Worm (Caenorhabditis elegans): Measurements from ENCODE around the gene F02C9.2.
A peak's percentile ranks its signal among the peaks of the same experiment; 100 is the strongest.

F02C9.2 gene

DNA sequence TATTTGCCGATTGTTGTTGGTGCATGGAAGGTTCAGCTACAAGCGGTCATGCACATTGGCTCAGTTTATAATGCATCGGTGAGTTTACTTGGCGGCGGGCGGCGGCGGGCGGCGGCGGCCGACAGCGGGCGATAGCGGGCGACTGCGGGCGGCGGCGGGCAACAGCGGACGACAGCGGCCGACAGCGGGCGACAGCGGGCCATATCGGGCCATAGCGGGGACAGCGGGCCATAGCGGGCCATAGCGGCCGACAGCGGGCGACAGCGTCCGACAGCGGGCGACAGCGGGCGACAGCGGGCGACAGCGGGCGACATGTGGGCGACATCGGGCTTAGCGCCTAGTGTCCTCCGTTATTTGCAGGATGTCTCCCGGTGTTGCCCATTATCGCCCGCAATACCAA, 1.4 kb upstream of the F02C9.2 start:
- TF ChIP-seq ref-1 (GFP tag; conservative IDR thresholded peaks at IDR 0.05) (no peak), ztf-29 (GFP tag; IDR thresholded peaks at IDR 0.05) (no peak), flt-1 (GFP tag; IDR thresholded peaks at IDR 0.05) (peak; percentile 48; the same call in 1 of the 2 replicates)

DNA sequence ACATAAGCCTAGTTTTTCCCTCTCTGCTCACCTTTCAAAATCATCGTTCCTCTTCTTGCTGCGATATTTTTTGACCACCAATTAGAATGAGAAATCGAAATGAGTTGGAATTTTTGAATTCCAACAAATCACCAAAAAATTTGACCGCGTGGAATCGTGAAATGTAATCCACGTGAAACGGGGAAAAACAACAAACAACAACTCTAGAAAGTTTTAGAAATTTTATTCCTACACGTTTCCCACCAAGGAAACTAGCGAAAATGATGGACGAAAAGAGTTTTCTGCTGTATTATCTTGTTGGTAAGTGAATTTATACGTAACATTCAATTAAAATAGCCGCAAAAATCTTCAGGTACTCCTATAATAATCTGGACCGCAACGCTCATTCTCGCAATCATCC, 5.0 kb downstream of the F02C9.2 start, which contains the start of the genes irld-3 and F02C9.1:
irld-3 (minus strand) TSS at position 101 of the 400 bp plus-strand sequence.
F02C9.1 (plus strand) TSS at position 216 of the 400 bp plus-strand sequence.
- no peak for TF ChIP-seq cog-1 (tag; optimal IDR thresholded peaks at IDR 0.05)
- TF ChIP-seq klf-2 (GFP tag; conservative IDR thresholded peaks at IDR 0.05) = no peak
- TF ChIP-seq tab-1 (GFP tag; IDR thresholded peaks at IDR 0.05) = no peak

DNA sequence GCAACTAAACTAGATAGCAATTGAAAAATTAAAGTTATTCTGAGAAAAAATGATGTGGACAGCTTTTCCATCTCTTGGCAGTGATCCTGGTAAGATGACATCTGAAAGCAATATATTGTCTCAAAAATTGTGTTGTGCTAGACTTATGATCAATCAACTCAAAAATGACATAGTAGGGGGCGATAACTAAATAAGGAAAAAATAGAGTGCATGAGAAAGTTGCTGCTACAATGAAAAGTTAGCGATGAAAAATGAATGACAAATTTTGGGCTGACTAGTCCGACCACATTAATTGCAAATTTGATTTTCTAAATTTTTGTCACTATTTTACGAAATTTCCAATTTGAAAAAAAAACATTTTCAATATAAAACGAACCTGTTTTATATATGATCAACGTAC, 7.7 kb downstream of the F02C9.2 start, which contains the start of gene srab-9:
srab-9 (minus strand) TSS at position 101 of the 400 bp plus-strand sequence.
- TF ChIP-seq cog-1 (tag; optimal IDR thresholded peaks at IDR 0.05) = no peak
- no peak for TF ChIP-seq klf-2 (GFP tag; conservative IDR thresholded peaks at IDR 0.05)
- TF ChIP-seq ztf-29 (GFP tag; IDR thresholded peaks at IDR 0.05) = no peak
- TF ChIP-seq tab-1 (GFP tag; IDR thresholded peaks at IDR 0.05) = no peak
- TF ChIP-seq ztf-23 (GFP tag; IDR thresholded peaks at IDR 0.05) = no peak
- no peak for TF ChIP-seq flt-1 (GFP tag; IDR thresholded peaks at IDR 0.05)
- TF ChIP-seq ref-1 (GFP tag; conservative IDR thresholded peaks at IDR 0.05) = no peak
- TF ChIP-seq T22C8.4 (GFP tag; IDR thresholded peaks at IDR 0.05) = no peak
- TF ChIP-seq med-1 (GFP tag; optimal IDR thresholded peaks at IDR 0.05; ENCODE audit: insufficient read depth) = no peak

DNA sequence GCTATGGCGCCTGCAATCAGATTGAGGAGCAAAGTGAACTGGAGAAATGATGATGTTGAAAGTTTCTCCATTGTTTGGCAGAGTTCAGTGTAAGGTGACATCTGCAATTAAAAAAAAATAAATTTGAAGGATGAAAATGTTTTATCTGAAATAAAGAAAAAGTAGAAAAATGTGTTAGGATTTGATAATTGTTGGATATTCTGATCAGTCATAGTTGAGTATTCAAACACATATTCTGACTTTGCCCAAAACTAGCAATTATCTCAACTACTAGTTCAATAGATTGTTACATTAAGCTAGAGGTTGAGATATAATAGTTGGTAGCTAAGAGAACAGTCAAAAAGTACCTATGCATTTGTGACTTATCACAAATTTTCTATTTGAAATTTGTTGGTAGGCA, 11.0 kb downstream of the F02C9.2 start, which contains the start of gene srab-10:
srab-10 (minus strand) TSS at position 101 of the 400 bp plus-strand sequence.
- TF ChIP-seq flt-1 (GFP tag; IDR thresholded peaks at IDR 0.05) (no peak), T22C8.4 (GFP tag; IDR thresholded peaks at IDR 0.05) (no peak), ztf-23 (GFP tag; IDR thresholded peaks at IDR 0.05) (no peak), med-1 (GFP tag; optimal IDR thresholded peaks at IDR 0.05; ENCODE audit: insufficient read depth) (no peak), tab-1 (GFP tag; IDR thresholded peaks at IDR 0.05) (no peak), ztf-29 (GFP tag; IDR thresholded peaks at IDR 0.05) (no peak), klf-2 (GFP tag; conservative IDR thresholded peaks at IDR 0.05) (no peak), cog-1 (tag; optimal IDR thresholded peaks at IDR 0.05) (no peak), ref-1 (GFP tag; conservative IDR thresholded peaks at IDR 0.05) (no peak)

DNA sequence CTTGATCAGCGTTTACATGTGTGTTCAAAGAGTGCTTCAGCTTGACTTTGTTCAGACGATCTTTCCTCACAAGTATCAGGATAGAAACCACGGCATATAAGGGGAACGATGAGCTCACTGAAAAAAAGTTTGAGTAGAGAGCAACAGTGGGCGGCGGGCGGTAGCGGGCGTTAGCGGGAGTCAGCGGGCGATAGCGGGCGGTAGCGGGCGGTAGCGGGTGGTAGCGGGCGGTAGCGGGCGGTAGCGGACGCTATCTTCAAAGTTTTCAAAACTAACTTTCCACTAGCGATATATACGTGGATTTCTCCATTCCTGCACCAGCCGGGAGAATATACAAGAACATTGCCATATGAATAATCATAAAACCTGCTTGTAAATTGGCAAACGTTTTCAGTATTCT, 11.7 kb downstream of the F02C9.2 start:
- TF ChIP-seq cog-1 (tag; optimal IDR thresholded peaks at IDR 0.05) (no peak), tab-1 (GFP tag; IDR thresholded peaks at IDR 0.05) (0 out of 2 replicates have a peak, but pooled peaks have one; percentile 37)

DNA sequence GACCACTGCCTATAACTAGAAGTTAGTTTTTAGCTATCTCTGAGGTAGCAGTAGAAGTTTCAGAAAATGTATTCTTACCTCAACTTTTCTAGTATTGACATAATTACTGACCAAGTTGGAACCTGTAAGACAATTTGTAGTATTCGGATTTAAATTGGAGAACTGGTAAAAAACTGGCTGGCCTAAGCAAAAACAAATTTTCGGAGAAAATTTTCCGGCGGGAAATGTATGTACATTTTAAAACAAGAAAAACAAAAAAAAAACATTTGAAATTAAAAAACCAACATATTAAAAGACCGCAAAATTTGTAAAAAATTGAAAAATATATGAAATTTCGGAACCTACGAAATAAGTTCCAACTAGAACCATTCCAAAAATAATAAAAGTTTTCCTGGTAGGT, 13.4 kb downstream of the F02C9.2 start, which contains the start of gene srab-11:
srab-11 (minus strand) TSS at position 101 of the 400 bp plus-strand sequence.
- TF ChIP-seq flt-1 (GFP tag; IDR thresholded peaks at IDR 0.05) = no peak
- TF ChIP-seq klf-2 (GFP tag; conservative IDR thresholded peaks at IDR 0.05) = no peak
- no peak for TF ChIP-seq ref-1 (GFP tag; conservative IDR thresholded peaks at IDR 0.05)
- TF ChIP-seq cog-1 (tag; optimal IDR thresholded peaks at IDR 0.05) = no peak
- TF ChIP-seq ztf-29 (GFP tag; IDR thresholded peaks at IDR 0.05) = no peak
- TF ChIP-seq med-1 (GFP tag; optimal IDR thresholded peaks at IDR 0.05; ENCODE audit: insufficient read depth) = no peak
- no peak for TF ChIP-seq tab-1 (GFP tag; IDR thresholded peaks at IDR 0.05)
- TF ChIP-seq T22C8.4 (GFP tag; IDR thresholded peaks at IDR 0.05) = no peak
- no peak for TF ChIP-seq ztf-23 (GFP tag; IDR thresholded peaks at IDR 0.05)

DNA sequence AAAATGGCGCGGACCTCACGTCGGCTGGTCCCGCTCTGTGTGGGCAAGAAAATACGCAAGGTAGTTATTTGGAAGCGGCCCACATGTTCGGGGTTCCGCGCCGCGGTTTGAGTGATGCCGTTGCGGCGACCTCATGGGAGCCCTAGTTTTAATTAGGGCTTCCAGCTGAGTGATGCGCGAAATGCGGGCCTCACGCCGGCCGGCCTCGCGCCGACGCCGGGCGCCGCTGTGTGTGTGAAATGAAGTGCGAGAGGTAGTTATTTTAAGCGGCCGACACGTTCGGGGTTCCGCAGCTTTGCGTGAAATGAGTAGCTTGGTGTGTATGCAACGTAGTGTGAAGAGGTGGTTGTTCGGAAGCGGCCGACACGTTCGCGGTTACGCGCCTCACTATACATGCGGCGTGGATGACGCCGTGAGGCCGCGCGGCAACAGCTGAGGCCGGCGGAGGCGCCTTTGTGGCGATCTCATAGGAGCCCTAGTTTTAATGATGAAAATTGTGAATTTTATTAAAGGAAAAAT, 16.5 kb downstream of the F02C9.2 start:
- TF ChIP-seq T22C8.4 (GFP tag; IDR thresholded peaks at IDR 0.05) (no peak), klf-2 (GFP tag; conservative IDR thresholded peaks at IDR 0.05) (no peak), tab-1 (GFP tag; IDR thresholded peaks at IDR 0.05) (no peak), cog-1 (tag; optimal IDR thresholded peaks at IDR 0.05) (no peak), ztf-23 (GFP tag; IDR thresholded peaks at IDR 0.05) (no peak), ztf-29 (GFP tag; IDR thresholded peaks at IDR 0.05) (no peak)

DNA sequence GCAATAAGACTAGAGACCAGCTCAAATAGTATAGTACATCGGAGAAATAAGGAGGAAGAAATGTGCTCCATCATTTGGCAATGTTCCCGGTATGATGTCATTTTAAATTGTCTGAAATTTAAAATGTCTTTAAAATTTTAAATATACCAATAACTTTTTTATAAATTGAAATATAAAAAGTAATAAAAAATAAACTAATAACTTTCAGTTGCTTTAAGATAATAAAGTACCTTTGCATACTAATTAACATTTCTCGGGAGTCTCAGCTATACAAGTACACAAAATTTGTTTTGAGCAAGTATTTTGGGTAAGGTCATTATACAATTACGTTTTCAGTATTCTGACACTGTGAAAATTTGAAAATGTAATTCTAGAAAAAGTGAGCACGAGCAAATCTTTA, 18.4 kb downstream of the F02C9.2 start, which contains the start of gene srab-6:
srab-6 (minus strand) TSS at position 101 of the 400 bp plus-strand sequence.
- no peak for TF ChIP-seq tab-1 (GFP tag; IDR thresholded peaks at IDR 0.05)
- TF ChIP-seq T22C8.4 (GFP tag; IDR thresholded peaks at IDR 0.05) = no peak
- TF ChIP-seq ztf-23 (GFP tag; IDR thresholded peaks at IDR 0.05) = no peak
- TF ChIP-seq cog-1 (tag; optimal IDR thresholded peaks at IDR 0.05) = no peak
- no peak for TF ChIP-seq ztf-29 (GFP tag; IDR thresholded peaks at IDR 0.05)
- TF ChIP-seq flt-1 (GFP tag; IDR thresholded peaks at IDR 0.05) = no peak
- no peak for TF ChIP-seq ref-1 (GFP tag; conservative IDR thresholded peaks at IDR 0.05)
- no peak for TF ChIP-seq med-1 (GFP tag; optimal IDR thresholded peaks at IDR 0.05; ENCODE audit: insufficient read depth)
- TF ChIP-seq klf-2 (GFP tag; conservative IDR thresholded peaks at IDR 0.05) = no peak

DNA sequence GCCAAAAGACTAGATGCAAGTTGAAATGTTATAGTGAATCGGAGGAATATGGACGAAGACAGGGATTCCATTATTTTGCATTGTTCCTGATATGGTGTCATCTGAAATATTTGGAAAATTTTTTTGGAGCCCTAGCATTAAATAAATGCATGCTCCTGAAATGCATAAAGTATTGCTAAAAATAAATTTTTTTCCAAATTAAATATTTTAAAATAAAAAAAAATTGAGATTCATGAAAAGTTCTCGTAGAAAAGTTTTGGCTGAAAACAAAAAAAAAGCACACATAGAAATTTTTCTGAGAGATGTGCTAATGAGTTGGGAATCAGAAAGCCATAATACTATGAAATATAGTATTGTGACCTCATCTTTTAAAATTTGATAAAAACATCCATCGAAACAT, 21.6 kb downstream of the F02C9.2 start, which contains the start of gene srab-7:
srab-7 (minus strand) TSS at position 101 of the 400 bp plus-strand sequence.
- no peak for TF ChIP-seq flt-1 (GFP tag; IDR thresholded peaks at IDR 0.05)
- TF ChIP-seq cog-1 (tag; optimal IDR thresholded peaks at IDR 0.05) = no peak
- TF ChIP-seq tab-1 (GFP tag; IDR thresholded peaks at IDR 0.05) = no peak
- TF ChIP-seq ztf-23 (GFP tag; IDR thresholded peaks at IDR 0.05) = no peak
- TF ChIP-seq ref-1 (GFP tag; conservative IDR thresholded peaks at IDR 0.05) = no peak
- TF ChIP-seq T22C8.4 (GFP tag; IDR thresholded peaks at IDR 0.05) = no peak
- TF ChIP-seq ztf-29 (GFP tag; IDR thresholded peaks at IDR 0.05) = no peak
- TF ChIP-seq med-1 (GFP tag; optimal IDR thresholded peaks at IDR 0.05; ENCODE audit: insufficient read depth) = no peak
- TF ChIP-seq klf-2 (GFP tag; conservative IDR thresholded peaks at IDR 0.05) = no peak

DNA sequence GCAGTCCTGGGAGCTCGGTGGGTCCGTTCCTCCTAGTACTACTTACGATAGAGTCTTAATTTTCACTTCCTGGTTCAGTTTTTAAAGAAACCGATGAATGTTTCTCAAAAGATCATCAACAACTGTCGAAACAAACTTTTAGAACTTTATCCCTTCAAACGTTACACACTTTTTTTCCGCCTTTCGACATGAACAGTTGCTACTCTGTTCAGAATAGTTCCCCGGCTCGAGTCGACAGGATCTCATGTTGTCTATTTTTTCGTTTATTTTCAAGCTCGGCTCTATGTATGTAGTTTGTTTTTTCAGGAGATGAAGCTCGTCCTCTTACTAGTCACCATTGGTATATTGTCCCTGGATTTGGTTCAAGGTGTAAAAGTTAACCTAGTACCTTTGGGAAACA, 23.3 kb downstream of the F02C9.2 start, which contains the start of gene exh-1:
exh-1 (plus strand) TSS at position 301 of the 400 bp plus-strand sequence.
- TF ChIP-seq flt-1 (GFP tag; IDR thresholded peaks at IDR 0.05) (no peak), med-1 (GFP tag; optimal IDR thresholded peaks at IDR 0.05; ENCODE audit: insufficient read depth) (no peak), ref-1 (GFP tag; conservative IDR thresholded peaks at IDR 0.05) (no peak), cog-1 (tag; optimal IDR thresholded peaks at IDR 0.05) (no peak), klf-2 (GFP tag; conservative IDR thresholded peaks at IDR 0.05) (no peak), tab-1 (GFP tag; IDR thresholded peaks at IDR 0.05) (no peak), T22C8.4 (GFP tag; IDR thresholded peaks at IDR 0.05) (no peak), ztf-29 (GFP tag; IDR thresholded peaks at IDR 0.05) (no peak)
